Fruit fly (Drosophila melanogaster): Measurements from ENCODE around the gene CG16704.
A peak's percentile ranks its signal among the peaks of the same experiment; 100 is the strongest.

CG16704 gene

dm6 chr2L:3730182-3730975 is 38.0 kb upstream of the CG16704 start, which contains the start of gene CG10019:
Gene CG10019, plus strand, starts transcription at chr2L:3730466.
- TF ChIP-seq OdsH (GFP tag; optimal IDR thresholded peaks at IDR 0.05): no peak
- TF ChIP-seq lola (GFP tag; optimal IDR thresholded peaks at IDR 0.05): no peak
- no peak for TF ChIP-seq Dfd (GFP tag; optimal IDR thresholded peaks at IDR 0.05)
- TF ChIP-seq Abd-B (GFP tag; optimal IDR thresholded peaks at IDR 0.05): no peak
- no peak for TF ChIP-seq Vsx2 (GFP tag; optimal IDR thresholded peaks at IDR 0.05; ENCODE audit: partially characterized antibody)
- TF ChIP-seq tai (GFP tag; optimal IDR thresholded peaks at IDR 0.05): no peak
- TF ChIP-seq psq (GFP tag; optimal IDR thresholded peaks at IDR 0.05): no peak
- TF ChIP-seq rgr (GFP tag; optimal IDR thresholded peaks at IDR 0.05): no peak
- no peak for TF ChIP-seq Sp1 (GFP tag; optimal IDR thresholded peaks at IDR 0.05)
- no peak for TF ChIP-seq sv (GFP tag; optimal IDR thresholded peaks at IDR 0.05)
- TF ChIP-seq N (GFP tag; optimal IDR thresholded peaks at IDR 0.05): no peak
- no peak for TF ChIP-seq usp (GFP tag; optimal IDR thresholded peaks at IDR 0.05)
- TF ChIP-seq fru (GFP tag; optimal IDR thresholded peaks at IDR 0.05): no peak
- TF ChIP-seq foxo (GFP tag; optimal IDR thresholded peaks at IDR 0.05): no peak
- no peak for TF ChIP-seq jim (GFP tag; optimal IDR thresholded peaks at IDR 0.05)
- TF ChIP-seq CG32264 (GFP tag; optimal IDR thresholded peaks at IDR 0.05): no peak
- TF ChIP-seq Hr78 (GFP tag; optimal IDR thresholded peaks at IDR 0.05): no peak

DNA sequence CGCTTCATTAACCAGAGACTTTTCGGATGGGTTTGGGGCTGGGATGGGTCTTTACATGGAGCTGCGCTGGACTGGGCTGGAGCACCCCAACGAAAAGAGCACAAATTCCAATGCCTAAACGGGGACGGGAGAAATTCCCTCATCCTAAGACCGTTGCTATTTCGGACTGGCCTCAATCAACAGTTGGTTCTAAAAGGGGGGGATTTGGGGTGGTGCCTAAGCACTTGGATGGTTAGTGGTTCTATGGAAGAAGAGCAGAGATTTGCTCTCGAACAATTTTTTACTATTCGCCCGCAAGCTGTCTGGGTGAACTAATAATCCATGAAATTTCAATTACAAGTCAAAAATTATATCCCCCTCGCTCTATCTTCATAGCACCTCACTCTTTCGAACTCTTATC is 37.2 kb upstream of the CG16704 start:
- no peak for TF ChIP-seq Jra (GFP tag; optimal IDR thresholded peaks at IDR 0.05)
- TF ChIP-seq sv (GFP tag; optimal IDR thresholded peaks at IDR 0.05): no peak
- TF ChIP-seq woc (GFP tag; optimal IDR thresholded peaks at IDR 0.05): no peak
- no peak for TF ChIP-seq Abd-B (GFP tag; optimal IDR thresholded peaks at IDR 0.05)
- no peak for TF ChIP-seq Hr78 (GFP tag; optimal IDR thresholded peaks at IDR 0.05)
- no peak for TF ChIP-seq Hr83 (GFP tag; optimal IDR thresholded peaks at IDR 0.05; ENCODE audit: poor library complexity, severe bottlenecking)
- no peak for TF ChIP-seq tai (GFP tag; optimal IDR thresholded peaks at IDR 0.05)
- TF ChIP-seq fru (GFP tag; optimal IDR thresholded peaks at IDR 0.05): no peak
- no peak for TF ChIP-seq Hnf4 (GFP tag; optimal IDR thresholded peaks at IDR 0.05)
- no peak for TF ChIP-seq Dif (GFP tag; optimal IDR thresholded peaks at IDR 0.05; ENCODE audit: partially characterized antibody)
- TF ChIP-seq OdsH (GFP tag; optimal IDR thresholded peaks at IDR 0.05): no peak
- no peak for TF ChIP-seq Rel (GFP tag; optimal IDR thresholded peaks at IDR 0.05)
- no peak for TF ChIP-seq Rel (tag; optimal IDR thresholded peaks at IDR 0.05)
- TF ChIP-seq CrebA (GFP tag; optimal IDR thresholded peaks at IDR 0.05; ENCODE audit: borderline replicate concordance): no peak
- no peak for TF ChIP-seq dl (GFP tag; optimal IDR thresholded peaks at IDR 0.05; ENCODE audit: insufficient read depth in 1 of 2, partially characterized antibody in 2 of 2)
- TF ChIP-seq lola (GFP tag; optimal IDR thresholded peaks at IDR 0.05): no peak
- TF ChIP-seq jim (GFP tag; optimal IDR thresholded peaks at IDR 0.05): no peak

DNA sequence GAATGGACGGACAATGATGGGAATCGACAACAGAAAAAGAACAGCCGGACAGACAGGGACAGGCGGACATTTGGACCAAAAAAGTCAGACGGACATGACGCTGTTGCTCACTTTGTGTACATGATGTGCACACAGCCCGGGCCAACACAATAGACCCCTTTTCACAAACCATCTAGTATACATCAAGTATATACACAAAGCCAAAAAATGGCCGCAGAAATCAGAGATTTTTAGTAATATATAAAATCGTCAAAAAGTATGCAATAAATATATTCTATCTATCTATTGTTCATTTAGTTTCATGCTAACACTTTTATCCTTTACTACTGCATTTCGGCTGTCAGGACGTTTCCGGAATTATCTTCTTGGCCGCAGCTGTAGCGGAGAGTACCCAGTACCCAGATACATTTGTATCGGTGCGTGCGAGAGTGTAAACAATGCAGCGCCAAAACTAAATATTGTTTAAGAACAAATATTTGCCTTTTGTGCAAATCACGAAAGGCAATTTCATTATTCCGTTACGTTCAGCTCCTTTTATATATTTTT is 27.1 kb upstream of the CG16704 start:
- TF ChIP-seq Abd-B (GFP tag; optimal IDR thresholded peaks at IDR 0.05) (no peak), jim (GFP tag; optimal IDR thresholded peaks at IDR 0.05) (no peak), h (GFP tag; optimal IDR thresholded peaks at IDR 0.05) (peak; percentile 17), fru (GFP tag; optimal IDR thresholded peaks at IDR 0.05) (peak; percentile 15), dmrt93B (GFP tag; optimal IDR thresholded peaks at IDR 0.05) (peak; percentile 1), CrebA (GFP tag; optimal IDR thresholded peaks at IDR 0.05; ENCODE audit: borderline replicate concordance) (no peak), ey (GFP tag; optimal IDR thresholded peaks at IDR 0.05) (no peak)

dm6 chr2L:3717673-3718235 is 25.4 kb upstream of the CG16704 start, which contains the start of the genes lectin-24A and Shaw:
Gene lectin-24A, minus strand, starts transcription at chr2L:3717773.
Gene Shaw, plus strand, starts transcription at chr2L:3718185.
- TF ChIP-seq woc (GFP tag; optimal IDR thresholded peaks at IDR 0.05) (no peak), Abd-B (GFP tag; optimal IDR thresholded peaks at IDR 0.05) (no peak), CrebA (GFP tag; optimal IDR thresholded peaks at IDR 0.05; ENCODE audit: borderline replicate concordance) (no peak), sage (GFP tag; optimal IDR thresholded peaks at IDR 0.05) (no peak), rgr (GFP tag; optimal IDR thresholded peaks at IDR 0.05) (no peak)
